Worm (Caenorhabditis elegans): ENCODE data around the gene C05D9.9.

- TF ChIP-seq unc-130 (tag; optimal IDR thresholded peaks at IDR 0.05) (no peak), nhr-12 (tag; optimal IDR thresholded peaks at IDR 0.05) (no peak), ama-1 (optimal IDR thresholded peaks at IDR 0.05) (no peak), jun-1 (tag; optimal IDR thresholded peaks at IDR 0.05) (no peak)
Measured at ce11 chrX:1154648-1155047, 30.6 kb upstream of the C05D9.9 start, which contains the start of gene R193.1.
